Fruit fly (Drosophila melanogaster): Measurements from ENCODE around the gene CG17597.

The CG17597 gene

DNA sequence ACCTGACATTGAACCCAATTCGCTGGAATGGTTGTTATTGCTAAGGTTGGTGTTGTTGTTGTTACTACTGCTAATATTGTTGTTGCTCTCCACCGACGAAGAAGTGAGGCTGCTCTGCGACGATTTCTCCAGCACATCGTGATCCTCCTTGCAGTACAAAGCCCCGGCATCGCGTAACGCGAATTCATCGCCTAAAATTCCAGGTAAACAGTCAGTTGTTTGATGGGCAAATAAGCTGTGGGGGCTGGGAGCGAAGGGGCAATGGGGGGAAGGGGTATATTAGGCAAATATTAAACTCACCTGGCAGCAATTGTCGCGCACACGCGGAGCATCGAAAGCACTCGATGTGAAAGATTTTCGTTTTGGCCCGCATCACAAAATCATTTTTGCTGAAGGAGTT is 33.1 kb upstream of the CG17597 start (continued):
- no peak for TF ChIP-seq da (GFP tag; optimal IDR thresholded peaks at IDR 0.05)
- TF ChIP-seq stc (GFP tag; IDR thresholded peaks at IDR 0.05), result no peak
- no peak for TF ChIP-seq Six4 (GFP tag; optimal IDR thresholded peaks at IDR 0.05)
- TF ChIP-seq gem (tag; optimal IDR thresholded peaks at IDR 0.05), result peak; percentile 2
- TF ChIP-seq Sry-δ (GFP tag; optimal IDR thresholded peaks at IDR 0.05), result no peak
- TF ChIP-seq Hr78 (GFP tag; optimal IDR thresholded peaks at IDR 0.05), result no peak
- no peak for TF ChIP-seq disco-r (GFP tag; optimal IDR thresholded peaks at IDR 0.05)
- TF ChIP-seq ro (GFP tag; IDR thresholded peaks at IDR 0.05), result 0 out of 2 replicates have a peak, but pooled peaks have one; percentile 15
- peak; percentile 42; the same call in 1 of the 2 replicates for TF ChIP-seq CG9932 (GFP tag; IDR thresholded peaks at IDR 0.05)
- TF ChIP-seq chinmo (GFP tag; IDR thresholded peaks at IDR 0.05; ENCODE audit: partially characterized antibody), result no peak
- no peak for TF ChIP-seq CG11696 (GFP tag; IDR thresholded peaks at IDR 0.05)
- TF ChIP-seq CG8944 (GFP tag; optimal IDR thresholded peaks at IDR 0.05), result no peak
- no peak for TF ChIP-seq ftz-f1 (GFP tag; optimal IDR thresholded peaks at IDR 0.05)
- no peak for TF ChIP-seq pho (GFP tag; optimal IDR thresholded peaks at IDR 0.05)
- no peak for TF ChIP-seq CG7839 (tag; optimal IDR thresholded peaks at IDR 0.05)
- TF ChIP-seq CG11456 (GFP tag; IDR thresholded peaks at IDR 0.05), result peak; percentile 50; the same call in 1 of the 3 replicates
- no peak for TF ChIP-seq Asciz (GFP tag; optimal IDR thresholded peaks at IDR 0.05)
- no peak for TF ChIP-seq CG34376 (GFP tag; optimal IDR thresholded peaks at IDR 0.05)
- no peak for TF ChIP-seq bbx (GFP tag; IDR thresholded peaks at IDR 0.05; ENCODE audit: partially characterized antibody)
- TF ChIP-seq CG18262 (tag; optimal IDR thresholded peaks at IDR 0.05), result no peak
- TF ChIP-seq Hey (tag; optimal IDR thresholded peaks at IDR 0.05), result no peak
- no peak for TF ChIP-seq CG14860 (GFP tag; IDR thresholded peaks at IDR 0.05; ENCODE audit: partially characterized antibody)
- no peak for TF ChIP-seq CG18764 (GFP tag; optimal IDR thresholded peaks at IDR 0.05)
- TF ChIP-seq gcm (GFP tag; optimal IDR thresholded peaks at IDR 0.05), result no peak
- TF ChIP-seq CG10147 (GFP tag; optimal IDR thresholded peaks at IDR 0.05), result no peak
- peak; percentile 22 for TF ChIP-seq bcd (GFP tag; optimal IDR thresholded peaks at IDR 0.05)
- TF ChIP-seq CG12219 (GFP tag; optimal IDR thresholded peaks at IDR 0.05), result no peak
- TF ChIP-seq Opbp (GFP tag; IDR thresholded peaks at IDR 0.05; ENCODE audit: partially characterized antibody), result no peak
- TF ChIP-seq chif (GFP tag; optimal IDR thresholded peaks at IDR 0.05), result no peak
- TF ChIP-seq fd3F (GFP tag; optimal IDR thresholded peaks at IDR 0.05), result no peak
- no peak for TF ChIP-seq NfI (GFP tag; optimal IDR thresholded peaks at IDR 0.05)
- TF ChIP-seq CG10565 (GFP tag; optimal IDR thresholded peaks at IDR 0.05), result no peak
- TF ChIP-seq Rfx (GFP tag; IDR thresholded peaks at IDR 0.05), result peak; percentile 22; the same call in 1 of the 2 replicates
- TF ChIP-seq HHEX (GFP tag; optimal IDR thresholded peaks at IDR 0.05), result peak; percentile 2
- TF ChIP-seq danr (GFP tag; IDR thresholded peaks at IDR 0.05), result no peak
- 0 out of 2 replicates have a peak, but pooled peaks have one; percentile 38 for TF ChIP-seq CG43689 (GFP tag; IDR thresholded peaks at IDR 0.05)
- TF ChIP-seq NK7.1 (GFP tag; optimal IDR thresholded peaks at IDR 0.05), result no peak
- TF ChIP-seq NFAT (GFP tag; IDR thresholded peaks at IDR 0.05), result no peak
- TF ChIP-seq ci (GFP tag; IDR thresholded peaks at IDR 0.05), result peak; percentile 63; the same call in 2 of the 3 replicates
- TF ChIP-seq lab (GFP tag; optimal IDR thresholded peaks at IDR 0.05), result peak; percentile 47
- no peak for TF ChIP-seq D19B (GFP tag; optimal IDR thresholded peaks at IDR 0.05)
- TF ChIP-seq nom (GFP tag; optimal IDR thresholded peaks at IDR 0.05), result no peak
- TF ChIP-seq hth (optimal IDR thresholded peaks at IDR 0.05), result no peak
- TF ChIP-seq CG7271 (tag; optimal IDR thresholded peaks at IDR 0.05), result no peak
- TF ChIP-seq Vsx1 (GFP tag; optimal IDR thresholded peaks at IDR 0.05), result no peak
- no peak for TF ChIP-seq ato (GFP tag; IDR thresholded peaks at IDR 0.05; ENCODE audit: partially characterized antibody)
- TF ChIP-seq salm (tag; optimal IDR thresholded peaks at IDR 0.05), result no peak
- peak; percentile 28 for TF ChIP-seq CG18619 (GFP tag; optimal IDR thresholded peaks at IDR 0.05)
- 0 out of 3 replicates have a peak, but pooled peaks have one; percentile 14 for TF ChIP-seq sr (GFP tag; IDR thresholded peaks at IDR 0.05)
- peak; percentile 20; the same call in 1 of the 2 replicates for TF ChIP-seq CG31224 (GFP tag; IDR thresholded peaks at IDR 0.05)

Data from whole organism, embryonic.